Fruit fly (Drosophila melanogaster) whole organism, adult: ENCODE measurements around the gene CG13603.

Source experiments
- CG11617 ChIP-seq: fragments of 200-800 bp; sonication (Bioruptor generic); optimal IDR thresholded peaks from 2 replicates; lab custom pipeline; 2017; ENCODE audit warnings: mild to moderate bottlenecking, missing biosample characterization, missing genetic modification reagents, missing genetic modification characterization
- CG12768 ChIP-seq: fragments of 200-800 bp; sonication (Bioruptor generic); optimal IDR thresholded peaks from 2 replicates; lab custom pipeline; 2017; ENCODE audit warnings: missing biosample characterization, missing genetic modification characterization, mild to moderate bottlenecking, moderate library complexity, missing genetic modification reagents
- CG14711 ChIP-seq: fragments of 200-800 bp; sonication (Bioruptor generic); optimal IDR thresholded peaks from 2 replicates; lab custom pipeline; 2018; ENCODE audit warnings: missing biosample characterization, mild to moderate bottlenecking, missing genetic modification characterization, moderate library complexity
- CG1620 ChIP-seq: fragments of 200-800 bp; sonication (Bioruptor generic); optimal IDR thresholded peaks from 2 replicates; lab custom pipeline; 2016; ENCODE audit warnings: missing biosample characterization, missing genetic modification characterization
- CG33017 ChIP-seq: fragments of 200-800 bp; sonication (Bioruptor generic); optimal IDR thresholded peaks from 2 replicates; lab custom pipeline; 2018; ENCODE audit warnings: missing biosample characterization, mild to moderate bottlenecking, missing genetic modification characterization, moderate library complexity
- CG5204 ChIP-seq: fragments of 200-800 bp; sonication (Bioruptor generic); optimal IDR thresholded peaks from 2 replicates; lab custom pipeline; 2016; ENCODE audit warnings: missing biosample characterization, missing genetic modification characterization
- CG7045 ChIP-seq: fragments of 200-800 bp; sonication (Bioruptor generic); optimal IDR thresholded peaks from 2 replicates; lab custom pipeline; 2017; ENCODE audit warnings: missing biosample characterization, mild to moderate bottlenecking, missing genetic modification characterization
- CG7101 ChIP-seq: fragments of 200-800 bp; sonication (Bioruptor generic); optimal IDR thresholded peaks from 2 replicates; lab custom pipeline; 2018; ENCODE audit warnings: missing biosample characterization, mild to moderate bottlenecking, missing genetic modification characterization, moderate library complexity
- Clk ChIP-seq: fragments of 200-800 bp; sonication (Bioruptor generic); optimal IDR thresholded peaks from 2 replicates; lab custom pipeline; 2017; ENCODE audit warnings: missing biosample characterization, missing genetic modification characterization
- Crg-1 ChIP-seq: fragments of 200-800 bp; sonication (Bioruptor generic); optimal IDR thresholded peaks from 2 replicates; lab custom pipeline; 2016; ENCODE audit warnings: missing biosample characterization, missing genetic modification characterization
- Hr96 ChIP-seq: fragments of 200-800 bp; sonication (Bioruptor generic); optimal IDR thresholded peaks from 2 replicates; lab custom pipeline; 2016; ENCODE audit warnings: missing biosample characterization, missing genetic modification characterization
- Mnt ChIP-seq: fragments of 200-800 bp; sonication (Bioruptor generic); optimal IDR thresholded peaks from 2 replicates; lab custom pipeline; 2016; ENCODE audit warnings: missing biosample characterization, mild to moderate bottlenecking, missing genetic modification characterization
- bab1 ChIP-seq: fragments of 200-800 bp; sonication (Bioruptor generic); optimal IDR thresholded peaks from 3 replicates; lab custom pipeline; 2019; ENCODE audit warnings: missing biosample characterization, mild to moderate bottlenecking, missing genetic modification characterization, moderate library complexity
- cic ChIP-seq: fragments of 200-800 bp; sonication (Bioruptor generic); optimal IDR thresholded peaks from 2 replicates; lab custom pipeline; 2017; ENCODE audit warnings: missing biosample characterization, mild to moderate bottlenecking, missing genetic modification characterization, moderate library complexity
- cnc ChIP-seq, 2 experiments: fragments of >200 bp; optimal IDR thresholded peaks; 2 replicates each; lab custom pipeline; 2017
- kay ChIP-seq: fragments of 200-800 bp; sonication (Bioruptor generic); peaks from one replicate; lab custom pipeline; 2016; ENCODE audit warnings: missing biosample characterization, missing genetic modification characterization, borderline replicate concordance
- ovo ChIP-seq: fragments of 200-800 bp; sonication (Bioruptor generic); optimal IDR thresholded peaks from 2 replicates; lab custom pipeline; 2016; ENCODE audit warnings: missing biosample characterization, missing genetic modification characterization
- pad ChIP-seq: fragments of 200-800 bp; sonication (Bioruptor generic); optimal IDR thresholded peaks from 3 replicates; lab custom pipeline; 2017; ENCODE audit warnings: missing biosample characterization, missing genetic modification characterization, mild to moderate bottlenecking, moderate library complexity, missing genetic modification reagents
- tj ChIP-seq: fragments of 200-800 bp; sonication (Bioruptor generic); optimal IDR thresholded peaks from 3 replicates; lab custom pipeline; 2017; ENCODE audit warnings: missing biosample characterization, mild to moderate bottlenecking, missing genetic modification characterization, moderate library complexity
- toe ChIP-seq: fragments of 200-800 bp; sonication (Bioruptor generic); optimal IDR thresholded peaks from 2 replicates; lab custom pipeline; 2016; ENCODE audit warnings: missing biosample characterization, missing genetic modification characterization

The CG13603 gene

dm6 chr3R:23986479-23986930, at the start of gene CG13603, which contains the start of gene CG5902:
CG13603 (minus strand) TSS chr3R:23986569.
CG5902 (plus strand) TSS chr3R:23986642.
- TF ChIP-seq pad (GFP tag; lab: Kevin White, UChicago) (peak; percentile 70), ovo (GFP tag; lab: Kevin White, UChicago) (peak; percentile 19), CG11617 (GFP tag; lab: Kevin White, UChicago) (peak; percentile 49), Hr96 (GFP tag; lab: Kevin White, UChicago) (no peak), bab1 (GFP tag; lab: Kevin White, UChicago) (peak; percentile 75), toe (GFP tag; lab: Kevin White, UChicago) (peak; percentile 79), Clk (GFP tag; lab: Kevin White, UChicago) (peak; percentile 40), CG7045 (GFP tag; lab: Kevin White, UChicago) (peak; percentile 59), CG33017 (tag; lab: Kevin White, UChicago) (no peak), kay (GFP tag; lab: Kevin White, UChicago) (no peak), Mnt (GFP tag; lab: Kevin White, UChicago) (peak; percentile 80), CG14711 (peak; percentile 40), CG1620 (GFP tag; lab: Kevin White, UChicago) (peak; percentile 84), CG12768 (GFP tag; lab: Kevin White, UChicago) (peak; percentile 80), CG7101 (tag; lab: Kevin White, UChicago) (peak; percentile 66), CG5204 (GFP tag; lab: Kevin White, UChicago) (no peak), cic (GFP tag; lab: Kevin White, UChicago) (peak; percentile 58), cnc (optimal IDR thresholded peaks at IDR 0.05; lab: Kevin White, UChicago) (no peak), tj (GFP tag; lab: Kevin White, UChicago) (no peak), Crg-1 (peak; percentile 81)

dm6 chr3R:24031825-24032523, 45.6 kb upstream of the CG13603 start, which contains the start of the genes KrT95D and Mettl3:
KrT95D (minus strand) TSS chr3R:24031827.
Mettl3 (plus strand) TSS chr3R:24032157.
- TF ChIP-seq Crg-1 (peak; percentile 36), Hr96 (GFP tag; lab: Kevin White, UChicago) (peak; percentile 35), CG14711 (no peak), CG1620 (GFP tag; lab: Kevin White, UChicago) (peak; percentile 23), CG11617 (GFP tag; lab: Kevin White, UChicago) (peak; percentile 39)

- TF ChIP-seq pad (GFP tag; lab: Kevin White, UChicago) (peak; percentile 57), cic (GFP tag; lab: Kevin White, UChicago) (peak; percentile 56), bab1 (GFP tag; lab: Kevin White, UChicago) (peak; percentile 20), CG1620 (GFP tag; lab: Kevin White, UChicago) (peak; percentile 3), CG11617 (GFP tag; lab: Kevin White, UChicago) (no peak), Crg-1 (peak; percentile 7), tj (GFP tag; lab: Kevin White, UChicago) (peak; percentile 79), kay (GFP tag; lab: Kevin White, UChicago) (no peak), CG12768 (GFP tag; lab: Kevin White, UChicago) (peak; percentile 75), cnc (optimal IDR thresholded peaks at IDR 0.05; lab: Kevin White, UChicago) (no peak), toe (GFP tag; lab: Kevin White, UChicago) (no peak), Mnt (GFP tag; lab: Kevin White, UChicago) (peak; percentile 69), CG7101 (tag; lab: Kevin White, UChicago) (peak; percentile 31), Hr96 (GFP tag; lab: Kevin White, UChicago) (no peak), CG7045 (GFP tag; lab: Kevin White, UChicago) (peak; percentile 47), ovo (GFP tag; lab: Kevin White, UChicago) (no peak), CG14711 (no peak), CG5204 (GFP tag; lab: Kevin White, UChicago) (no peak), Clk (GFP tag; lab: Kevin White, UChicago) (no peak), CG33017 (tag; lab: Kevin White, UChicago) (peak; percentile 15)
Measured at dm6 chr3R:24031019-24031824, 44.9 kb upstream of the CG13603 start.

- no peak for TF ChIP-seq Crg-1
- TF ChIP-seq Mnt (GFP tag; lab: Kevin White, UChicago) = no peak
- TF ChIP-seq pad (GFP tag; lab: Kevin White, UChicago) = no peak
- no peak for TF ChIP-seq kay (GFP tag; lab: Kevin White, UChicago)
- no peak for TF ChIP-seq CG14711
- TF ChIP-seq CG7101 (tag; lab: Kevin White, UChicago) = no peak
- TF ChIP-seq CG7045 (GFP tag; lab: Kevin White, UChicago) = no peak
- no peak for TF ChIP-seq cic (GFP tag; lab: Kevin White, UChicago)
- no peak for TF ChIP-seq Clk (GFP tag; lab: Kevin White, UChicago)
- no peak for TF ChIP-seq Hr96 (GFP tag; lab: Kevin White, UChicago)
- TF ChIP-seq CG11617 (GFP tag; lab: Kevin White, UChicago) = no peak
Measured at dm6 chr3R:24027222-24027621, 40.9 kb upstream of the CG13603 start.

- TF ChIP-seq Mnt (GFP tag; lab: Kevin White, UChicago) = peak; percentile 40
- TF ChIP-seq CG12768 (GFP tag; lab: Kevin White, UChicago) = peak; percentile 14
- TF ChIP-seq CG7101 (tag; lab: Kevin White, UChicago) = no peak
- TF ChIP-seq CG11617 (GFP tag; lab: Kevin White, UChicago) = peak; percentile 27
Measured at dm6 chr3R:24026503-24026902, 40.1 kb upstream of the CG13603 start.
